Worm (Caenorhabditis elegans): ENCODE measurements around the gene K11H3.3.

DNA sequence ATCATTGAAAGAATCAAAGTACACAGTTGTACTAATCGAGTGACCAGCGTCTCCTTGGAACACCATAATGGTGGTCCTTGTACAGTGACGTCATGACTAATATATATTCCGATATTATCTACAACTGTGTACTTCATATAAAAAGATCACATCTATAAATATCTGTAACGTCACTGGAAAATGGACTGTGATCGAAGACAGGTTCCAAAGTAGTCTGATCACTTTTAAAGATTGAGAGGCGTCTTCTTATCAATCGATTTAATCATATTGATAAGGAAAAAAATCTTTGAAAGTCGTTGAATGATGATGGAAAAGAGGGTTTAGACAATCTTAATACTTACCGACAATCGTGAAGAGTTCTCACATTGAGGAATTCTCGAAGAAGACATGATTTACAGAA is 6.4 kb downstream of the K11H3.3 start:
- TF ChIP-seq pha-4 (tag; optimal IDR thresholded peaks at IDR 0.05) (no peak), unc-39 (tag; optimal IDR thresholded peaks at IDR 0.05) (no peak)

All from whole organism, mixed stage, embryonic.